In genomic region chr3L:11285066-11285465, dm6 we compare ENCODE assay signal across 1 fruit fly cellular context.
TF ChIP-seq lines count a peak whose summit lies in the region.

No protein-coding gene starts in this region.

TF ChIP-seq in whole organism, embryonic, 481 proteins besides CTCF, POLR2A, EP300 and RAD21 (continued from another document):
- no peak for TF ChIP-seq CG13287 (GFP tag; IDR thresholded peaks at IDR 0.05; lab: Robert Waterston, UW; ENCODE audit: partially characterized antibody)
- TF ChIP-seq Dll (GFP tag; IDR thresholded peaks at IDR 0.05; lab: Robert Waterston, UW; ENCODE audit: partially characterized antibody): no peak
- no peak for TF ChIP-seq gfzf (GFP tag; optimal IDR thresholded peaks at IDR 0.05; lab: Kevin White, UChicago)
- TF ChIP-seq ranshi (GFP tag; IDR thresholded peaks at IDR 0.05; lab: Robert Waterston, UW): peak; percentile 62
- no peak for TF ChIP-seq maf-S (GFP tag; optimal IDR thresholded peaks at IDR 0.05; lab: Kevin White, UChicago)
- TF ChIP-seq crp (GFP tag; optimal IDR thresholded peaks at IDR 0.05; lab: Kevin White, UChicago): no peak
- TF ChIP-seq CG4820 (GFP tag; optimal IDR thresholded peaks at IDR 0.05; lab: Kevin White, UChicago): peak; percentile 53
- TF ChIP-seq ro (GFP tag; IDR thresholded peaks at IDR 0.05; lab: Robert Waterston, UW): no peak
- no peak for TF ChIP-seq HmgZ (tag; optimal IDR thresholded peaks at IDR 0.05; lab: Kevin White, UChicago)
- TF ChIP-seq B-H1 (GFP tag; IDR thresholded peaks at IDR 0.05; lab: Robert Waterston, UW): no peak
- TF ChIP-seq dpn (GFP tag; optimal IDR thresholded peaks at IDR 0.05; lab: Kevin White, UChicago): no peak
- peak; percentile 22 for TF ChIP-seq CG13296 (GFP tag; optimal IDR thresholded peaks at IDR 0.05; lab: Kevin White, UChicago)
- TF ChIP-seq Mad (GFP tag; optimal IDR thresholded peaks at IDR 0.05; lab: Kevin White, UChicago): no peak
- no peak for TF ChIP-seq Ets97D (GFP tag; optimal IDR thresholded peaks at IDR 0.05; lab: Kevin White, UChicago)
- no peak for TF ChIP-seq Usf (GFP tag; optimal IDR thresholded peaks at IDR 0.05; lab: Kevin White, UChicago)
- no peak for TF ChIP-seq Dfd (GFP tag; optimal IDR thresholded peaks at IDR 0.05; lab: Kevin White, UChicago)
- TF ChIP-seq CG10431 (GFP tag; optimal IDR thresholded peaks at IDR 0.05; lab: Kevin White, UChicago): no peak
- TF ChIP-seq ac (GFP tag; optimal IDR thresholded peaks at IDR 0.05; lab: Kevin White, UChicago): no peak
- TF ChIP-seq ab (GFP tag; optimal IDR thresholded peaks at IDR 0.05; lab: Kevin White, UChicago): no peak
- peak; percentile 57 for TF ChIP-seq CG6765 (GFP tag; optimal IDR thresholded peaks at IDR 0.05; lab: Kevin White, UChicago)
- no peak for TF ChIP-seq Gug (GFP tag; IDR thresholded peaks at IDR 0.05; lab: Robert Waterston, UW)
- TF ChIP-seq CG2678 (tag; optimal IDR thresholded peaks at IDR 0.05; lab: Kevin White, UChicago): peak; percentile 81
- peak; percentile 67 for TF ChIP-seq Rfx (GFP tag; IDR thresholded peaks at IDR 0.05; lab: Robert Waterston, UW)
- TF ChIP-seq CG16815 (GFP tag; optimal IDR thresholded peaks at IDR 0.05; lab: Kevin White, UChicago): no peak
- TF ChIP-seq CG17328 (GFP tag; IDR thresholded peaks at IDR 0.05; lab: Robert Waterston, UW): no peak
- TF ChIP-seq trem (tag; optimal IDR thresholded peaks at IDR 0.05; lab: Kevin White, UChicago): peak; percentile 34
- TF ChIP-seq Antp (GFP tag; optimal IDR thresholded peaks at IDR 0.05; lab: Kevin White, UChicago): no peak
- TF ChIP-seq ind (GFP tag; optimal IDR thresholded peaks at IDR 0.05; lab: Kevin White, UChicago): peak; percentile 48
- no peak for TF ChIP-seq Nf-YA (GFP tag; IDR thresholded peaks at IDR 0.05; lab: Robert Waterston, UW)
- no peak for TF ChIP-seq CG10462 (GFP tag; optimal IDR thresholded peaks at IDR 0.05; lab: Kevin White, UChicago)
- TF ChIP-seq Eip74EF (GFP tag; optimal IDR thresholded peaks at IDR 0.05; lab: Kevin White, UChicago): no peak
- TF ChIP-seq HLH3B (GFP tag; IDR thresholded peaks at IDR 0.05; lab: Robert Waterston, UW): peak; percentile 67; the same call in 1 of the 2 replicates
- TF ChIP-seq PHDP (tag; optimal IDR thresholded peaks at IDR 0.05; lab: Kevin White, UChicago): no peak
- no peak for TF ChIP-seq so (GFP tag; IDR thresholded peaks at IDR 0.05; lab: Robert Waterston, UW)
- TF ChIP-seq pan (optimal IDR thresholded peaks at IDR 0.05; lab: Kevin White, UChicago): no peak
- peak in 1 of 2 experiments; percentile 43 for TF ChIP-seq pan (GFP tag; optimal IDR thresholded peaks at IDR 0.05 in 1 of 2, IDR thresholded peaks at IDR 0.05 in 1 of 2)
- TF ChIP-seq br (optimal IDR thresholded peaks at IDR 0.05; lab: Kevin White, UChicago): no peak
- peak; percentile 70 for TF ChIP-seq Ptx1 (GFP tag; IDR thresholded peaks at IDR 0.05; lab: Robert Waterston, UW)
- no peak for TF ChIP-seq Doc3 (GFP tag; IDR thresholded peaks at IDR 0.05; lab: Robert Waterston, UW; ENCODE audit: partially characterized antibody)
- peak; percentile 64 for TF ChIP-seq phol (tag; optimal IDR thresholded peaks at IDR 0.05; lab: Kevin White, UChicago)
- TF ChIP-seq Pdp1 (GFP tag; optimal IDR thresholded peaks at IDR 0.05; lab: Kevin White, UChicago): peak in 1 of 2 experiments; percentile 25
- TF ChIP-seq vvl (GFP tag; IDR thresholded peaks at IDR 0.05; lab: Robert Waterston, UW): peak; percentile 78
- peak; percentile 33 for TF ChIP-seq CG15514 (GFP tag; optimal IDR thresholded peaks at IDR 0.05; lab: Kevin White, UChicago)
- TF ChIP-seq CG9876 (GFP tag; optimal IDR thresholded peaks at IDR 0.05; lab: Kevin White, UChicago): no peak
- TF ChIP-seq Doc2 (GFP tag; IDR thresholded peaks at IDR 0.05; lab: Robert Waterston, UW): no peak
- TF ChIP-seq CG9215 (GFP tag; IDR thresholded peaks at IDR 0.05; lab: Robert Waterston, UW): no peak
- TF ChIP-seq CG30431 (GFP tag; optimal IDR thresholded peaks at IDR 0.05; lab: Kevin White, UChicago): no peak
- peak; percentile 81 for TF ChIP-seq CG32532 (GFP tag; IDR thresholded peaks at IDR 0.05; lab: Robert Waterston, UW)
